Worm (Caenorhabditis elegans) whole organism, L4/young adult: ENCODE data around the gene T10B10.8.

Experiments
- W03F9.2 ChIP-seq: fragments of 150-350 bp; optimal IDR thresholded peaks from 2 replicates; lab custom pipeline; 2014; ENCODE audit warnings: missing biosample characterization, missing genetic modification characterization
- dao-5 ChIP-seq: sonication (generic microtip); optimal IDR thresholded peaks from 2 replicates; lab custom pipeline; 2016; ENCODE audit warnings: missing genotype, missing genetic modification characterization, moderate library complexity, missing compliant biosample characterization
- him-1 ChIP-seq: sonication (generic microtip); optimal IDR thresholded peaks from 2 replicates; lab custom pipeline; 2016; ENCODE audit warnings: missing genotype, missing genetic modification reagents, missing genetic modification characterization, missing compliant biosample characterization

DNA sequence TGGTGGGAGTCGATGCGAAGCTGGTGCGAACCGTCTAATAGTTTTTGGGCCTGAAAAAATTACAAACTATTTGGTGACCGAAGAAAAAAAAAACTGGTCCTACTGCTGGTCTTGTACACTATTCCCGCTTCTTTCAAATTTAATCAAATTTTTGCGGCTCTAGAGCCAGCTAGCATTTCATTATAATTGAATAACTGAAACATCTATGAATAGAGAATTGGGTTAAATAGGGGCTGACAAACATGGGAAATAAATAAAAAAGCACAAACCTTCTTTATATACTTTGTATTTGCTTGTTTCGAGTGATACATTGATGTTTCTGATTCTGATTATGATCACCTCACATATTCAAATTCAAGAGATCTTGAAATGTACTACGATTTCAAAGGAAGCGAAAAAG, 40.9 kb downstream of the T10B10.8 start:
- TF ChIP-seq dao-5 (tag; lab: Kevin White, UChicago) (no peak), W03F9.2 (tag; lab: Kevin White, UChicago) (no peak), him-1 (tag; lab: Kevin White, UChicago) (no peak)
